Fruit fly (Drosophila melanogaster): ENCODE data around the gene Cad96Ca.
A peak's percentile ranks its signal among the peaks of the same experiment; 100 is the strongest.

Gene Cad96Ca

dm6 chr3R:25152342-25152741 lies 55.7 kb downstream of the Cad96Ca start (continued):
- TF ChIP-seq shn (GFP tag; optimal IDR thresholded peaks at IDR 0.05) = no peak
- no peak for TF ChIP-seq CG31224 (GFP tag; IDR thresholded peaks at IDR 0.05)
- TF ChIP-seq Mrtf (GFP tag; IDR thresholded peaks at IDR 0.05) = no peak
- peak; percentile 55 for TF ChIP-seq CG13296 (GFP tag; optimal IDR thresholded peaks at IDR 0.05)
- TF ChIP-seq phol (tag; optimal IDR thresholded peaks at IDR 0.05) = no peak
- TF ChIP-seq CG34422 (GFP tag; IDR thresholded peaks at IDR 0.05) = no peak
- TF ChIP-seq Dad (GFP tag; optimal IDR thresholded peaks at IDR 0.05) = no peak
- no peak for TF ChIP-seq CG4617 (GFP tag; optimal IDR thresholded peaks at IDR 0.05; ENCODE audit: borderline replicate concordance)
- no peak for TF ChIP-seq sima (GFP tag; optimal IDR thresholded peaks at IDR 0.05)
- no peak for TF ChIP-seq BEAF-32 (GFP tag; optimal IDR thresholded peaks at IDR 0.05)
- no peak for TF ChIP-seq CG18262 (tag; optimal IDR thresholded peaks at IDR 0.05)
- TF ChIP-seq ewg (GFP tag; optimal IDR thresholded peaks at IDR 0.05) = no peak
- no peak for TF ChIP-seq otp (GFP tag; IDR thresholded peaks at IDR 0.05)
- TF ChIP-seq crol (GFP tag; IDR thresholded peaks at IDR 0.05) = no peak
- no peak for TF ChIP-seq Rfx (GFP tag; IDR thresholded peaks at IDR 0.05)
- no peak for TF ChIP-seq Taf1 (GFP tag; IDR thresholded peaks at IDR 0.05)
- no peak for TF ChIP-seq CG9215 (GFP tag; IDR thresholded peaks at IDR 0.05)
- TF ChIP-seq wek (GFP tag; optimal IDR thresholded peaks at IDR 0.05) = no peak
- TF ChIP-seq schlank (tag; optimal IDR thresholded peaks at IDR 0.05) = no peak
- no peak for TF ChIP-seq Sry-δ (GFP tag; optimal IDR thresholded peaks at IDR 0.05)
- TF ChIP-seq NC2β (GFP tag; optimal IDR thresholded peaks at IDR 0.05) = no peak
- TF ChIP-seq CTCF (GFP tag; optimal IDR thresholded peaks at IDR 0.05) = no peak
- TF ChIP-seq mam (GFP tag; optimal IDR thresholded peaks at IDR 0.05) = no peak
- TF ChIP-seq Med (GFP tag) = peak; percentile 49
- no peak for TF ChIP-seq Doc3 (GFP tag; IDR thresholded peaks at IDR 0.05; ENCODE audit: partially characterized antibody)
- TF ChIP-seq eyg (GFP tag; optimal IDR thresholded peaks at IDR 0.05) = no peak
- TF ChIP-seq pb (GFP tag; optimal IDR thresholded peaks at IDR 0.05) = no peak
- peak; percentile 5 for TF ChIP-seq CG12391 (tag; optimal IDR thresholded peaks at IDR 0.05)
- no peak for TF ChIP-seq dpn (GFP tag; optimal IDR thresholded peaks at IDR 0.05)
- TF ChIP-seq CG14441 (GFP tag; IDR thresholded peaks at IDR 0.05) = no peak
- no peak for TF ChIP-seq CG43689 (GFP tag; IDR thresholded peaks at IDR 0.05)
- no peak for TF ChIP-seq repo (GFP tag; optimal IDR thresholded peaks at IDR 0.05)
- peak; percentile 58 for TF ChIP-seq CG7556 (GFP tag; optimal IDR thresholded peaks at IDR 0.05)
- TF ChIP-seq H2.0 (GFP tag; IDR thresholded peaks at IDR 0.05) = no peak
- TF ChIP-seq dati (GFP tag; IDR thresholded peaks at IDR 0.05) = no peak
- TF ChIP-seq Hr51 (GFP tag; optimal IDR thresholded peaks at IDR 0.05) = peak in 1 of 2 experiments; percentile 48
- TF ChIP-seq B-H1 (GFP tag; IDR thresholded peaks at IDR 0.05) = no peak
- no peak for TF ChIP-seq luna (GFP tag; optimal IDR thresholded peaks at IDR 0.05)
- TF ChIP-seq CG10462 (GFP tag; optimal IDR thresholded peaks at IDR 0.05) = no peak
- TF ChIP-seq CG9797 (GFP tag; optimal IDR thresholded peaks at IDR 0.05) = no peak
- TF ChIP-seq CG10147 (GFP tag; optimal IDR thresholded peaks at IDR 0.05) = peak; percentile 48
- TF ChIP-seq CG7271 (tag; optimal IDR thresholded peaks at IDR 0.05) = no peak
- no peak for TF ChIP-seq CG16779 (GFP tag; IDR thresholded peaks at IDR 0.05)
- TF ChIP-seq CG30020 (tag; optimal IDR thresholded peaks at IDR 0.05) = no peak
- no peak for TF ChIP-seq CG8478 (optimal IDR thresholded peaks at IDR 0.05)
- no peak for TF ChIP-seq nmo (GFP tag; optimal IDR thresholded peaks at IDR 0.05)
- TF ChIP-seq CG11398 (GFP tag; optimal IDR thresholded peaks at IDR 0.05) = no peak
- peak; percentile 22 for TF ChIP-seq CG10267 (tag; optimal IDR thresholded peaks at IDR 0.05)
- no peak for TF ChIP-seq H15 (GFP tag; IDR thresholded peaks at IDR 0.05)
- no peak for TF ChIP-seq Atf-2 (GFP tag; optimal IDR thresholded peaks at IDR 0.05)
- no peak for TF ChIP-seq MESR4 (GFP tag; optimal IDR thresholded peaks at IDR 0.05)
- no peak for TF ChIP-seq CG9437 (GFP tag; optimal IDR thresholded peaks at IDR 0.05)
- TF ChIP-seq Bteb2 (GFP tag; optimal IDR thresholded peaks at IDR 0.05) = no peak
- TF ChIP-seq CG13894 (tag; optimal IDR thresholded peaks at IDR 0.05) = no peak
